Worm (Caenorhabditis elegans) whole organism, L1 larva: Measurements from ENCODE around the gene Y50D4A.4.
A peak's percentile ranks its signal among the peaks of the same experiment; 100 is the strongest.

Experiments
- C16A3.4 ChIP-seq: fragments of 150-350 bp; optimal IDR thresholded peaks from 2 replicates; lab custom pipeline; 2014; ENCODE audit warnings: missing biosample characterization, missing genetic modification characterization
- C34B4.2 ChIP-seq: sonication (generic microtip); optimal IDR thresholded peaks from 2 replicates; lab custom pipeline; 2017; ENCODE audit warnings: mild to moderate bottlenecking, missing genetic modification characterization, missing compliant biosample characterization
- blmp-1 ChIP-seq: fragments of 150-350 bp; optimal IDR thresholded peaks from 2 replicates; lab custom pipeline; 2014; ENCODE audit warnings: missing biosample characterization, missing genetic modification characterization
- ceh-82 ChIP-seq, 3 experiments: fragments of 150-350 bp in 1 of 3; sonication (generic microtip) in 2 of 3; optimal IDR thresholded peaks; 2 replicates each; lab custom pipeline; 2014 to 2017; ENCODE audit warnings: missing biosample characterization in 3 of 3, missing genetic modification characterization in 3 of 3
- ceh-90 ChIP-seq: sonication (generic microtip); optimal IDR thresholded peaks from 2 replicates; lab custom pipeline; 2016; ENCODE audit warnings: missing genetic modification characterization, missing compliant biosample characterization
- dsc-1 ChIP-seq: sonication (generic microtip); optimal IDR thresholded peaks from 2 replicates; lab custom pipeline; 2016; ENCODE audit warnings: mild to moderate bottlenecking, missing genetic modification characterization, missing compliant biosample characterization
- elt-2 ChIP-seq: sonication (generic microtip); optimal IDR thresholded peaks from 2 replicates; lab custom pipeline; 2016; ENCODE audit warnings: missing genetic modification characterization, mild to moderate bottlenecking, inconsistent platforms, missing compliant biosample characterization, missing genetic modification reagents
- elt-3 ChIP-seq, 6 experiments: fragments of 150-350 bp in 1 of 6; sonication (generic microtip); optimal IDR thresholded peaks; 2 replicates each; lab custom pipeline; 2017 to 2018; ENCODE audit warnings: missing biosample characterization in 6 of 6, missing genetic modification characterization in 6 of 6, inconsistent platforms in 1 of 6
- fos-1 ChIP-seq: fragments of 150-350 bp; optimal IDR thresholded peaks from 2 replicates; lab custom pipeline; 2014; ENCODE audit warnings: missing biosample characterization, missing genetic modification characterization
- grh-1 ChIP-seq: fragments of 200-800 bp; sonication (Bioruptor generic); IDR thresholded peaks from 2 replicates; pipeline ENCODE4 v1.3.6; 2022; ENCODE audit warnings: missing genetic modification reagents, missing genetic modification characterization, missing compliant biosample characterization
- hlh-17 ChIP-seq: fragments of 200-800 bp; sonication (Bioruptor generic); optimal IDR thresholded peaks from 2 replicates; lab custom pipeline; 2018; ENCODE audit warnings: missing genetic modification characterization, mild to moderate bottlenecking, missing compliant biosample characterization, moderate library complexity, borderline replicate concordance
- hpl-2 ChIP-seq: fragments of 150-350 bp; optimal IDR thresholded peaks from 2 replicates; lab custom pipeline; 2014; ENCODE audit warnings: missing biosample characterization, missing genetic modification reagents, missing genetic modification characterization
- isw-1 ChIP-seq: fragments of 200-800 bp; sonication (Bioruptor generic); IDR thresholded peaks from 2 replicates; pipeline ENCODE4 v1.3.6; 2022; ENCODE audit warnings: missing genetic modification characterization, missing compliant biosample characterization
- jun-1 ChIP-seq: fragments of 150-350 bp; optimal IDR thresholded peaks from 2 replicates; lab custom pipeline; 2014; ENCODE audit warnings: missing biosample characterization, missing genetic modification reagents, missing genetic modification characterization
- lin-14 ChIP-seq: fragments of 200-800 bp; sonication (Bioruptor generic); optimal IDR thresholded peaks from 2 replicates; lab custom pipeline; 2018; ENCODE audit warnings: mild to moderate bottlenecking, missing genetic modification characterization, moderate library complexity, missing compliant biosample characterization
- lin-35 ChIP-seq, 2 experiments: fragments of 150-350 bp; optimal IDR thresholded peaks; 2 replicates each; lab custom pipeline; 2014; ENCODE audit warnings: missing biosample characterization in 2 of 2, missing genetic modification characterization in 2 of 2, missing genetic modification reagents in 2 of 2
- lin-39 ChIP-seq: fragments of 150-350 bp; optimal IDR thresholded peaks from 2 replicates; lab custom pipeline; 2014; ENCODE audit warnings: missing biosample characterization, missing genetic modification reagents, missing genetic modification characterization
- mab-9 ChIP-seq: fragments of 200-800 bp; sonication (Bioruptor generic); IDR thresholded peaks from 2 replicates; pipeline ENCODE4 v1.3.6; 2022; ENCODE audit warnings: missing genetic modification reagents, missing genetic modification characterization, missing compliant biosample characterization
- mep-1 ChIP-seq: fragments of 150-350 bp; optimal IDR thresholded peaks from 2 replicates; lab custom pipeline; 2014; ENCODE audit warnings: missing biosample characterization, missing genetic modification characterization
- nhr-11 ChIP-seq: fragments of 150-350 bp; optimal IDR thresholded peaks from 2 replicates; lab custom pipeline; 2014; ENCODE audit warnings: missing biosample characterization, missing genetic modification characterization
- nhr-19 ChIP-seq: fragments of 200-800 bp; sonication (Bioruptor generic); conservative IDR thresholded peaks from 2 replicates; pipeline ENCODE4 v1.3.6; 2022; ENCODE audit warnings: missing genetic modification characterization, missing compliant biosample characterization
- nhr-20 ChIP-seq: sonication (generic microtip); optimal IDR thresholded peaks from 2 replicates; lab custom pipeline; 2016; ENCODE audit warnings: mild to moderate bottlenecking, missing genetic modification characterization, missing compliant biosample characterization
- nhr-71 ChIP-seq: sonication (generic microtip); optimal IDR thresholded peaks from 2 replicates; lab custom pipeline; 2016; ENCODE audit warnings: mild to moderate bottlenecking, missing genetic modification characterization, moderate library complexity, missing compliant biosample characterization
- nhr-76 ChIP-seq: sonication (generic microtip); optimal IDR thresholded peaks from 2 replicates; lab custom pipeline; 2017; ENCODE audit warnings: missing biosample characterization, missing genetic modification characterization
- nhr-77 ChIP-seq: fragments of 150-350 bp; optimal IDR thresholded peaks from 2 replicates; lab custom pipeline; 2014; ENCODE audit warnings: missing biosample characterization, missing genetic modification characterization
- nhr-85 ChIP-seq: sonication (generic microtip); peaks from one replicate; lab custom pipeline; 2016; ENCODE audit warnings: missing genetic modification characterization, inconsistent platforms, missing compliant biosample characterization
- pag-3 ChIP-seq: sonication (generic microtip); optimal IDR thresholded peaks from 2 replicates; lab custom pipeline; 2017; ENCODE audit warnings: missing genetic modification characterization, mild to moderate bottlenecking, missing compliant biosample characterization, antibody characterized with exemption, borderline replicate concordance; ENCODE audit not compliant: insufficient read depth
- pax-3 ChIP-seq: fragments of 200-800 bp; sonication (Bioruptor generic); optimal IDR thresholded peaks from 2 replicates; lab custom pipeline; 2018; ENCODE audit warnings: mild to moderate bottlenecking, missing genetic modification characterization, moderate library complexity, missing compliant biosample characterization
- rnt-1 ChIP-seq: sonication (generic microtip); optimal IDR thresholded peaks from 2 replicates; lab custom pipeline; 2016; ENCODE audit warnings: mild to moderate bottlenecking, missing genetic modification characterization, moderate library complexity, missing compliant biosample characterization
- snu-23 ChIP-seq: sonication (generic microtip); optimal IDR thresholded peaks from 2 replicates; lab custom pipeline; 2016; ENCODE audit warnings: missing genetic modification characterization, missing compliant biosample characterization
- swsn-7 ChIP-seq: sonication (generic microtip); optimal IDR thresholded peaks from 2 replicates; lab custom pipeline; 2016; ENCODE audit warnings: missing genetic modification characterization, missing compliant biosample characterization
- tbx-2 ChIP-seq: sonication (generic microtip); optimal IDR thresholded peaks from 2 replicates; lab custom pipeline; 2016; ENCODE audit warnings: missing genetic modification characterization, missing compliant biosample characterization
- tlp-1 ChIP-seq: fragments of 150-350 bp; optimal IDR thresholded peaks from 2 replicates; lab custom pipeline; 2014; ENCODE audit warnings: missing biosample characterization, missing genetic modification characterization
- unc-86 ChIP-seq: sonication (generic microtip); optimal IDR thresholded peaks from 2 replicates; lab custom pipeline; 2016; ENCODE audit warnings: missing genetic modification characterization, missing compliant biosample characterization
- unc-98 ChIP-seq: fragments of 200-800 bp; sonication (Bioruptor generic); IDR thresholded peaks from 2 replicates; pipeline ENCODE4 v1.3.6; 2022; ENCODE audit warnings: missing genetic modification characterization, missing compliant biosample characterization
- vab-15 ChIP-seq: sonication (generic microtip); optimal IDR thresholded peaks from 2 replicates; lab custom pipeline; 2017; ENCODE audit warnings: missing genotype, mild to moderate bottlenecking, missing genetic modification characterization, missing compliant biosample characterization
- xbp-1 ChIP-seq: sonication (generic microtip); optimal IDR thresholded peaks from 2 replicates; lab custom pipeline; 2016; ENCODE audit warnings: missing genetic modification characterization, missing compliant biosample characterization
- zag-1 ChIP-seq: fragments of 150-350 bp; optimal IDR thresholded peaks from 2 replicates; lab custom pipeline; 2014; ENCODE audit warnings: missing biosample characterization, missing genetic modification characterization
- ztf-11 ChIP-seq, 2 experiments: sonication (generic microtip); optimal IDR thresholded peaks; 2 replicates each; lab custom pipeline; 2016 to 2017; ENCODE audit warnings: missing genetic modification characterization in 2 of 2, missing biosample characterization in 1 of 2, missing compliant biosample characterization in 1 of 2
- ztf-4 ChIP-seq: fragments of 150-350 bp; optimal IDR thresholded peaks from 2 replicates; lab custom pipeline; 2014; ENCODE audit warnings: missing biosample characterization, missing genetic modification characterization

Gene Y50D4A.4

DNA sequence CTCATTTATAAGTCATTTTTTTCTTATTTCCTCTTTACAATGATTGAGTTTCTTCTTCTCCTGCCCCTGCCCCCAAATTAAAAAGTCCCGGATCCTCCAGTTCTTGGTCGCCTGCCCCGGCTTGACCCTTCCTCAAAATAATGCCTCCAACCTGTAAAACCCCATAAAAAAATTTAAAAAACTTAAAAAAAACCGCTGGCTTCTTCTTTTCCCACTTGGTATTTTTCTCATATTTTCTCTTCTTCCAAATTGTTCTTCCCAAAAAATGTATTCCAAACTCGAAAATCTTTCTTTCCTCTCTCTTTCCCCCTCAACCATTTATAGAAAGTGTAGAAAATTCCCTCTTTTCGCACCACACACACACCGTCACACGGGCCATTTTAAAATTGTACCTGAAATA is 38.5 kb downstream of the Y50D4A.4 start:
- TF ChIP-seq hpl-2 (GFP tag; lab: Kevin White, UChicago) (no peak), tbx-2 (no peak), ceh-90 (tag; lab: Kevin White, UChicago) (no peak), mep-1 (tag; lab: Kevin White, UChicago) (no peak), isw-1 (GFP tag; lab: Robert Waterston, UW) (no peak), ceh-82 (tag; optimal IDR thresholded peaks at IDR 0.05; lab: Kevin White, UChicago) (peak in 1 of 3 experiments; percentile 9), lin-14 (GFP tag; lab: Kevin White, UChicago) (peak; percentile 15), swsn-7 (tag; lab: Kevin White, UChicago) (no peak), hlh-17 (GFP tag; lab: Kevin White, UChicago) (no peak), grh-1 (GFP tag; lab: Robert Waterston, UW) (no peak), nhr-11 (tag; lab: Kevin White, UChicago) (no peak), elt-2 (tag; lab: Kevin White, UChicago) (no peak), mab-9 (no peak), nhr-77 (no peak), C16A3.4 (tag; lab: Kevin White, UChicago) (no peak), lin-35 (GFP tag; optimal IDR thresholded peaks at IDR 0.05; lab: Kevin White, UChicago) (no peak)

ce11 chrV:1156431-1156830 is 39.5 kb downstream of the Y50D4A.4 start:
- peak; percentile 65 for TF ChIP-seq dsc-1 (tag; lab: Kevin White, UChicago)
- TF ChIP-seq tlp-1 (tag; lab: Kevin White, UChicago) = no peak
- TF ChIP-seq, all 84 proteins: peak for 1

- TF ChIP-seq nhr-19 (GFP tag; lab: Robert Waterston, UW) = no peak
- no peak for TF ChIP-seq ceh-82 (tag; optimal IDR thresholded peaks at IDR 0.05; lab: Kevin White, UChicago)
- TF ChIP-seq elt-2 (tag; lab: Kevin White, UChicago) = peak; percentile 5
- no peak for TF ChIP-seq mab-9
- peak; percentile 2 for TF ChIP-seq mep-1 (tag; lab: Kevin White, UChicago)
- TF ChIP-seq C34B4.2 (tag; lab: Kevin White, UChicago) = no peak
- TF ChIP-seq ztf-4 (tag; lab: Kevin White, UChicago) = peak; percentile 21
- no peak for TF ChIP-seq lin-39 (tag; lab: Kevin White, UChicago)
- peak; percentile 54 for TF ChIP-seq nhr-20
- TF ChIP-seq fos-1 (tag; lab: Kevin White, UChicago) = peak; percentile 9
- TF ChIP-seq nhr-71 (tag; lab: Kevin White, UChicago) = peak; percentile 26
- no peak for TF ChIP-seq ztf-11 (tag; optimal IDR thresholded peaks at IDR 0.05; lab: Kevin White, UChicago)
- TF ChIP-seq grh-1 (GFP tag; lab: Robert Waterston, UW) = no peak
- peak; percentile 10 for TF ChIP-seq jun-1 (tag; lab: Kevin White, UChicago)
- no peak for TF ChIP-seq pag-3 (tag; lab: Kevin White, UChicago)
- TF ChIP-seq unc-86 (tag; lab: Kevin White, UChicago) = no peak
- TF ChIP-seq nhr-76 (tag; lab: Kevin White, UChicago) = no peak
- peak; percentile 78 for TF ChIP-seq lin-14 (GFP tag; lab: Kevin White, UChicago)
- peak; percentile 18 for TF ChIP-seq snu-23 (GFP tag; lab: Kevin White, UChicago)
- TF ChIP-seq nhr-77 = no peak
- TF ChIP-seq rnt-1 (tag; lab: Kevin White, UChicago) = no peak
- TF ChIP-seq lin-35 (GFP tag; optimal IDR thresholded peaks at IDR 0.05; lab: Kevin White, UChicago) = peak in 1 of 2 experiments; percentile 27
- peak; percentile 59 for TF ChIP-seq nhr-85 (tag; lab: Kevin White, UChicago)
- TF ChIP-seq unc-98 (GFP tag; lab: Robert Waterston, UW) = no peak
- peak in 2 of 6 experiments; percentile 13 to 69 for TF ChIP-seq elt-3 (tag; optimal IDR thresholded peaks at IDR 0.05; lab: Kevin White, UChicago)
- no peak for TF ChIP-seq vab-15 (tag; lab: Kevin White, UChicago)
- TF ChIP-seq pax-3 (tag; lab: Kevin White, UChicago) = no peak
- peak; percentile 75 for TF ChIP-seq blmp-1 (tag; lab: Kevin White, UChicago)
- no peak for TF ChIP-seq xbp-1 (tag; lab: Kevin White, UChicago)
- no peak for TF ChIP-seq zag-1
These were observed 40.0 kb downstream of the Y50D4A.4 start, which contains the start of gene cmd-1 for ce11 chrV:1155914-1156313. TSS of gene cmd-1 (plus strand) at chrV:1156271.
